Fruit fly (Drosophila melanogaster): ENCODE results near the gene AdipoR.

DNA sequence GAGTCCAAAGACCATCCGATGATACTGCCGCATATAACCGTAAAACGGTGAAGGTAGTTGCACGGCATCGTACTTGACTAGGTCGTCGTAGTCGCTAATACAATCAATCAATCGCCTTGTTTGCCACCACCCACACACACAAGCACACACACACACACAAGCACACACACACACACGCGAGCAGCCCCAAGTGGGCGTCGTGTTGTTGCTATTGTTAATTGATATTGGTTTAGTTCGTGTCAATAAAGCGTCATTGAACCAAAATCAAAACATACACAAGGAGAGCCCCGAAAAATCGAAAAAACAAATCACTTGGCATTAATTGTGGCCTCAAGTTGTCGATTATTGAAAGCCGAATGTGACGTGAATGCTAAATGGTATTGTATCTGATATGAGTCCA is 48.8 kb upstream of the AdipoR start:
- TF ChIP-seq h (GFP tag; optimal IDR thresholded peaks at IDR 0.05) (no peak), lola (GFP tag; optimal IDR thresholded peaks at IDR 0.05) (no peak), fru (GFP tag; optimal IDR thresholded peaks at IDR 0.05) (no peak), psq (GFP tag; optimal IDR thresholded peaks at IDR 0.05) (no peak), N (GFP tag; optimal IDR thresholded peaks at IDR 0.05) (no peak), pan (optimal IDR thresholded peaks at IDR 0.05) (no peak), Myc (optimal IDR thresholded peaks at IDR 0.05) (no peak), dl (GFP tag; optimal IDR thresholded peaks at IDR 0.05; ENCODE audit: insufficient read depth in 1 of 2, partially characterized antibody in 2 of 2) (no peak), Hr78 (GFP tag; optimal IDR thresholded peaks at IDR 0.05) (no peak), OdsH (GFP tag; optimal IDR thresholded peaks at IDR 0.05) (no peak), tai (GFP tag; optimal IDR thresholded peaks at IDR 0.05) (no peak)

Data from whole organism, wandering third instar larva.